Fruit fly (Drosophila melanogaster) whole organism, prepupa: Measurements from ENCODE around the gene Nepl16.

Experiments used
- Hr38 ChIP-seq: sonication (Bioruptor generic); optimal IDR thresholded peaks from 2 replicates; lab custom pipeline; 2016; ENCODE audit warnings: missing biosample characterization, missing genetic modification characterization
- achi ChIP-seq: fragments of 200-800 bp; sonication (Bioruptor generic); optimal IDR thresholded peaks from 3 replicates; lab custom pipeline; 2016; ENCODE audit warnings: missing biosample characterization, missing genetic modification characterization
- salr ChIP-seq, 2 experiments: fragments of 200-800 bp; sonication (Bioruptor generic); optimal IDR thresholded peaks; 3 replicates each; lab custom pipeline; 2016 to 2018; ENCODE audit warnings: missing biosample characterization in 2 of 2, missing genetic modification characterization in 2 of 2, mild to moderate bottlenecking in 1 of 2

DNA sequence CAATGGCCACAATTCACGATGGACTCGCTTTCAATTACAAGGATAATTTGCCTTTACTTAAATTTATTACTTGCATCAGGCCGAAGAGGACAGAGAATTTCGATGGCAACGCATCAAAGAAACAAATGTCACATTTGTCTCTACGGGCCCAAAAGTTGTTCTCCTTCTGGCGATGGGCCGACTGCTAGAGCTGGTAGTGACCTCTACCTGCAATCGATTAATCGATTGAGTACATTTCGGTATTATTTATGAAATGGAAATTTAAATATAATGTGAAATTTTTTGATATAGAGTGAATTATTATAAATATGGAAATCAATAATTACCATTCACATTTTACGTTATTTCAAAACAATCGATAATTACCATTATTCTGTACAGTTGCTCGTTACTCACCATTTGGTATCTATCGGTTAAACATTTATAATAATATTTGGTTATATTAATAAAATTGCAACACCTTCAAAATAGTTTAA, 10.5 kb upstream of the Nepl16 start, which contains the start of the genes CG31510 and TTLL5:
- TF ChIP-seq Hr38, result no peak
- TF ChIP-seq salr (GFP tag; optimal IDR thresholded peaks at IDR 0.05; lab: Kevin White, UChicago), result no peak
- TF ChIP-seq achi, result no peak
